Worm (Caenorhabditis elegans): ENCODE measurements around the gene R12A1.3.

ce11 chrV:1422269-1422668 lies 3.3 kb downstream of the R12A1.3 start:
- TF ChIP-seq duxl-1 (tag; optimal IDR thresholded peaks at IDR 0.05; ENCODE audit: poor library complexity) = no peak
- TF ChIP-seq ztf-11 (tag; optimal IDR thresholded peaks at IDR 0.05) = no peak
- TF ChIP-seq mes-2 (tag; optimal IDR thresholded peaks at IDR 0.05; ENCODE audit: poor library complexity, severe bottlenecking) = no peak
- TF ChIP-seq lir-3 (tag; optimal IDR thresholded peaks at IDR 0.05) = no peak
- no peak for TF ChIP-seq fkh-10 (GFP tag; optimal IDR thresholded peaks at IDR 0.05)
- no peak for TF ChIP-seq ZK546.5 (tag; optimal IDR thresholded peaks at IDR 0.05)
- TF ChIP-seq mep-1 (tag; optimal IDR thresholded peaks at IDR 0.05) = no peak
- no peak for TF ChIP-seq tag-97 (GFP tag; IDR thresholded peaks at IDR 0.05)
- TF ChIP-seq lin-15B (tag; optimal IDR thresholded peaks at IDR 0.05) = no peak
- TF ChIP-seq zag-1 (tag; optimal IDR thresholded peaks at IDR 0.05) = no peak
- TF ChIP-seq T20F7.1 (GFP tag; optimal IDR thresholded peaks at IDR 0.05) = no peak
- TF ChIP-seq nhr-111 (GFP tag; optimal IDR thresholded peaks at IDR 0.05) = no peak
- TF ChIP-seq daf-8 (GFP tag; IDR thresholded peaks at IDR 0.05) = no peak
- TF ChIP-seq nhr-48 (tag; optimal IDR thresholded peaks at IDR 0.05) = no peak
